Worm (Caenorhabditis elegans): ENCODE data around the gene nhr-225.
A peak's percentile ranks its signal among the peaks of the same experiment; 100 is the strongest.

The nhr-225 gene

ce11 chrV:2250126-2250590, 40.1 kb downstream of the nhr-225 start, which contains the start of gene cyp-33C7 (continued):
- TF ChIP-seq snpc-4 (tag; optimal IDR thresholded peaks at IDR 0.05): no peak
- peak; percentile 2 for TF ChIP-seq fkh-8 (tag; optimal IDR thresholded peaks at IDR 0.05)
- no peak for TF ChIP-seq mef-2 (tag; optimal IDR thresholded peaks at IDR 0.05)
- peak; percentile 46 for TF ChIP-seq jun-1 (tag; optimal IDR thresholded peaks at IDR 0.05)
- TF ChIP-seq fkh-10 (GFP tag; optimal IDR thresholded peaks at IDR 0.05): no peak
- no peak for TF ChIP-seq zip-4 (GFP tag; optimal IDR thresholded peaks at IDR 0.05)
- TF ChIP-seq nhr-76 (tag; optimal IDR thresholded peaks at IDR 0.05): no peak
- TF ChIP-seq mab-9 (GFP tag; IDR thresholded peaks at IDR 0.05): no peak
- no peak for TF ChIP-seq ceh-63 (GFP tag; optimal IDR thresholded peaks at IDR 0.05)
- peak; percentile 36 for TF ChIP-seq nhr-90 (tag; optimal IDR thresholded peaks at IDR 0.05; ENCODE audit: poor library complexity)
- no peak for TF ChIP-seq unc-62 (GFP tag; optimal IDR thresholded peaks at IDR 0.05)
- TF ChIP-seq pqm-1 (tag; optimal IDR thresholded peaks at IDR 0.05): no peak
- TF ChIP-seq egl-27 (tag; optimal IDR thresholded peaks at IDR 0.05): no peak
- peak in 2 of 3 experiments; percentile 11 to 33 for TF ChIP-seq dpl-1 (GFP tag; optimal IDR thresholded peaks at IDR 0.05)
- no peak for TF ChIP-seq sptf-1 (tag; optimal IDR thresholded peaks at IDR 0.05)
- TF ChIP-seq aly-2 (tag; optimal IDR thresholded peaks at IDR 0.05): no peak
- TF ChIP-seq nhr-84 (tag; optimal IDR thresholded peaks at IDR 0.05): no peak
- TF ChIP-seq tlp-1 (tag; optimal IDR thresholded peaks at IDR 0.05): no peak
- no peak for TF ChIP-seq ces-1 (GFP tag; optimal IDR thresholded peaks at IDR 0.05)
- no peak for TF ChIP-seq ceh-88 (GFP tag; IDR thresholded peaks at IDR 0.05)
- peak in 1 of 6 experiments; percentile 37 for TF ChIP-seq elt-3 (tag; optimal IDR thresholded peaks at IDR 0.05)
- no peak for TF ChIP-seq irx-1 (tag; optimal IDR thresholded peaks at IDR 0.05)
- TF ChIP-seq pax-3 (tag; optimal IDR thresholded peaks at IDR 0.05): no peak
- no peak for TF ChIP-seq C34B4.2 (tag; optimal IDR thresholded peaks at IDR 0.05)
- TF ChIP-seq nhr-11 (tag; optimal IDR thresholded peaks at IDR 0.05): no peak
- no peak for TF ChIP-seq unc-86 (tag; optimal IDR thresholded peaks at IDR 0.05)
- TF ChIP-seq nhr-28 (tag; optimal IDR thresholded peaks at IDR 0.05): no peak
- no peak for TF ChIP-seq swsn-7 (tag; optimal IDR thresholded peaks at IDR 0.05)
- no peak for TF ChIP-seq vab-15 (tag; optimal IDR thresholded peaks at IDR 0.05)
- no peak for TF ChIP-seq egl-13 (tag; optimal IDR thresholded peaks at IDR 0.05)
- TF ChIP-seq mep-1 (tag; optimal IDR thresholded peaks at IDR 0.05): peak; percentile 19
- peak; percentile 25 for TF ChIP-seq C16A3.4 (tag; optimal IDR thresholded peaks at IDR 0.05)
- TF ChIP-seq ceh-82 (tag; optimal IDR thresholded peaks at IDR 0.05): peak in 1 of 3 experiments; percentile 26
- TF ChIP-seq unc-30 (tag; optimal IDR thresholded peaks at IDR 0.05): no peak
- TF ChIP-seq sup-37 (GFP tag; optimal IDR thresholded peaks at IDR 0.05): no peak
- no peak for TF ChIP-seq xbp-1 (tag; optimal IDR thresholded peaks at IDR 0.05)
- no peak for TF ChIP-seq nhr-19 (GFP tag; conservative IDR thresholded peaks at IDR 0.05)
- TF ChIP-seq aha-1 (tag; optimal IDR thresholded peaks at IDR 0.05): no peak
- TF ChIP-seq nhr-47 (tag; optimal IDR thresholded peaks at IDR 0.05): no peak
- peak; percentile 19 to 23 for TF ChIP-seq lsy-2 (tag; optimal IDR thresholded peaks at IDR 0.05)
- no peak for TF ChIP-seq F16B12.6 (tag; optimal IDR thresholded peaks at IDR 0.05)
- TF ChIP-seq nhr-77 (tag; optimal IDR thresholded peaks at IDR 0.05): no peak
- TF ChIP-seq zag-1 (tag; optimal IDR thresholded peaks at IDR 0.05): no peak
- no peak for TF ChIP-seq lin-13 (GFP tag; optimal IDR thresholded peaks at IDR 0.05)
- peak; percentile 88 for TF ChIP-seq lin-14 (GFP tag; optimal IDR thresholded peaks at IDR 0.05)
- TF ChIP-seq hlh-4 (tag; optimal IDR thresholded peaks at IDR 0.05): no peak
- no peak for TF ChIP-seq ztf-4 (tag; optimal IDR thresholded peaks at IDR 0.05)
- no peak for TF ChIP-seq ets-5 (GFP tag; IDR thresholded peaks at IDR 0.05)
- no peak for TF ChIP-seq fkh-4 (tag; optimal IDR thresholded peaks at IDR 0.05; ENCODE audit: borderline replicate concordance)
- TF ChIP-seq lin-35 (GFP tag; optimal IDR thresholded peaks at IDR 0.05): peak in 1 of 2 experiments; percentile 75
- TF ChIP-seq hlh-17 (GFP tag; optimal IDR thresholded peaks at IDR 0.05; ENCODE audit: borderline replicate concordance): no peak
- no peak for TF ChIP-seq ama-1 (optimal IDR thresholded peaks at IDR 0.05)
- TF ChIP-seq elt-2 (tag; optimal IDR thresholded peaks at IDR 0.05): peak; percentile 75
- no peak for TF ChIP-seq alr-1 (tag; optimal IDR thresholded peaks at IDR 0.05; ENCODE audit: borderline replicate concordance)

All from whole organism, L1 larva.